Worm (Caenorhabditis elegans) whole organism, young adult: Measurements from ENCODE around the gene acr-2.
A peak's percentile ranks its signal among the peaks of the same experiment; 100 is the strongest.

Source experiments
- F37B4.10 ChIP-seq: fragments of 200-800 bp; sonication (Bioruptor generic); IDR thresholded peaks from 2 replicates; pipeline ENCODE4 v1.3.6; 2022; ENCODE audit warnings: missing genetic modification characterization, missing compliant biosample characterization
- F39B2.1 ChIP-seq: fragments of 200-800 bp; sonication (Bioruptor generic); IDR thresholded peaks from 2 replicates; pipeline ENCODE4 v1.3.6; 2022; ENCODE audit warnings: missing genetic modification reagents, missing genetic modification characterization, missing compliant biosample characterization
- F49E8.2 ChIP-seq: sonication (generic microtip); optimal IDR thresholded peaks from 3 replicates; lab custom pipeline; 2017; ENCODE audit warnings: missing genetic modification characterization, mild to moderate bottlenecking, missing compliant biosample characterization, antibody characterized with exemption, moderate library complexity; ENCODE audit not compliant: insufficient read depth
- F55B11.4 ChIP-seq: sonication (generic microtip); optimal IDR thresholded peaks from 2 replicates; lab custom pipeline; 2016; ENCODE audit warnings: missing compliant biosample characterization, missing genetic modification characterization, borderline replicate concordance; ENCODE audit not compliant: insufficient read depth
- K11D2.4 ChIP-seq: fragments of 200-800 bp; sonication (Bioruptor generic); IDR thresholded peaks from 2 replicates; pipeline ENCODE4 v1.3.6; 2022; ENCODE audit warnings: missing genetic modification reagents, missing genetic modification characterization, missing compliant biosample characterization
- K12H6.12 ChIP-seq: fragments of 200-800 bp; sonication (Bioruptor generic); optimal IDR thresholded peaks from 2 replicates; lab custom pipeline; 2018; ENCODE audit warnings: mild to moderate bottlenecking, missing genetic modification characterization, missing compliant biosample characterization
- Y53G8AR.9 ChIP-seq: fragments of 200-800 bp; sonication (Bioruptor generic); conservative IDR thresholded peaks from 2 replicates; pipeline ENCODE4 v1.3.6; 2022; ENCODE audit warnings: missing genetic modification reagents, missing genetic modification characterization, missing compliant biosample characterization
- ama-1 ChIP-seq, 3 experiments: fragments of 150-350 bp in 1 of 3; sonication (generic microtip) in 2 of 3; optimal IDR thresholded peaks; 2 replicates each; lab custom pipeline; 2014 to 2018; ENCODE audit warnings: missing biosample characterization in 2 of 3, missing genetic modification characterization in 2 of 3, missing genetic modification reagents in 2 of 3
- aptf-2 ChIP-seq: fragments of 200-800 bp; sonication (Bioruptor generic); conservative IDR thresholded peaks from 2 replicates; pipeline ENCODE4 v1.3.6; 2022; ENCODE audit warnings: missing genetic modification reagents, missing genetic modification characterization, missing compliant biosample characterization
- athp-1 ChIP-seq: sonication (generic microtip); optimal IDR thresholded peaks from 2 replicates; lab custom pipeline; 2017; ENCODE audit warnings: mild to moderate bottlenecking, missing genetic modification characterization, missing compliant biosample characterization
- attf-6 ChIP-seq: fragments of 200-800 bp; sonication (Bioruptor generic); IDR thresholded peaks from 2 replicates; pipeline ENCODE4 v1.3.6; 2022; ENCODE audit warnings: missing genetic modification reagents, missing genetic modification characterization, missing compliant biosample characterization
- bed-1 ChIP-seq: fragments of 200-800 bp; sonication (Bioruptor generic); IDR thresholded peaks from 2 replicates; pipeline ENCODE4 v1.3.6; 2022; ENCODE audit warnings: missing genetic modification reagents, missing genetic modification characterization, missing compliant biosample characterization
- ccch-3 ChIP-seq: fragments of 200-800 bp; sonication (Bioruptor generic); optimal IDR thresholded peaks from 2 replicates; lab custom pipeline; 2018; ENCODE audit warnings: mild to moderate bottlenecking, missing genetic modification characterization, missing compliant biosample characterization
- ceh-27 ChIP-seq: fragments of 200-800 bp; sonication (Bioruptor generic); optimal IDR thresholded peaks from 2 replicates; lab custom pipeline; 2018; ENCODE audit warnings: mild to moderate bottlenecking, missing genetic modification characterization, moderate library complexity, missing compliant biosample characterization
- ceh-40 ChIP-seq: fragments of 200-800 bp; sonication (Bioruptor generic); IDR thresholded peaks from 2 replicates; pipeline ENCODE4 v1.3.6; 2022; ENCODE audit warnings: missing genetic modification characterization, missing compliant biosample characterization
- ceh-58 ChIP-seq: fragments of 200-800 bp; sonication (Bioruptor generic); IDR thresholded peaks from 2 replicates; pipeline ENCODE4 v1.3.6; 2022; ENCODE audit warnings: missing genetic modification characterization, missing compliant biosample characterization
- ceh-79 ChIP-seq: sonication (generic microtip); optimal IDR thresholded peaks from 2 replicates; lab custom pipeline; 2017; ENCODE audit warnings: mild to moderate bottlenecking, missing genetic modification characterization, missing compliant biosample characterization
- fkh-3 ChIP-seq: sonication (generic microtip); optimal IDR thresholded peaks from 2 replicates; lab custom pipeline; 2016; ENCODE audit warnings: mild to moderate bottlenecking, missing genetic modification characterization, missing compliant biosample characterization
- him-1 ChIP-seq: sonication (generic microtip); optimal IDR thresholded peaks from 2 replicates; lab custom pipeline; 2016; ENCODE audit warnings: missing genotype, missing genetic modification reagents, missing genetic modification characterization, missing compliant biosample characterization
- hlh-26 ChIP-seq: fragments of 200-800 bp; sonication (Bioruptor generic); conservative IDR thresholded peaks from 2 replicates; pipeline ENCODE4 v1.3.6; 2022; ENCODE audit warnings: missing genetic modification reagents, missing genetic modification characterization, missing compliant biosample characterization
- hsf-1 ChIP-seq: fragments of 200-800 bp; sonication (Bioruptor generic); IDR thresholded peaks from 2 replicates; pipeline ENCODE4 v1.3.6; 2022; ENCODE audit warnings: missing genetic modification reagents, missing genetic modification characterization, missing compliant biosample characterization
- let-526 ChIP-seq: fragments of 200-800 bp; sonication (Bioruptor generic); IDR thresholded peaks from 2 replicates; pipeline ENCODE4 v1.3.6; 2022; ENCODE audit warnings: missing genetic modification reagents, missing genetic modification characterization, missing compliant biosample characterization
- let-607 ChIP-seq, 2 experiments: fragments of 200-800 bp in 1 of 2; sonication (Bioruptor generic) in 1 of 2; sonication (generic microtip) in 1 of 2; optimal IDR thresholded peaks; 2 replicates each; lab custom pipeline; 2016 to 2018; ENCODE audit warnings: mild to moderate bottlenecking in 2 of 2, missing compliant biosample characterization in 2 of 2, missing genetic modification characterization in 2 of 2, moderate library complexity in 2 of 2, missing genotype in 1 of 2
- lin-26 ChIP-seq: fragments of 200-800 bp; sonication (Bioruptor generic); IDR thresholded peaks from 2 replicates; pipeline ENCODE4 v1.3.6; 2022; ENCODE audit warnings: missing genetic modification reagents, missing genetic modification characterization, missing compliant biosample characterization
- lin-35 ChIP-seq, 3 experiments: fragments of 150-350 bp in 2 of 3; sonication (generic microtip) in 1 of 3; optimal IDR thresholded peaks; 2 replicates each; lab custom pipeline; 2014 to 2018; ENCODE audit warnings: missing biosample characterization in 3 of 3, missing genetic modification characterization in 3 of 3, missing genetic modification reagents in 3 of 3
- lsl-1 ChIP-seq: fragments of 200-800 bp; sonication (Bioruptor generic); optimal IDR thresholded peaks from 2 replicates; lab custom pipeline; 2018; ENCODE audit warnings: mild to moderate bottlenecking, missing genetic modification characterization, moderate library complexity, missing compliant biosample characterization
- madf-8 ChIP-seq: fragments of 200-800 bp; sonication (Bioruptor generic); conservative IDR thresholded peaks from 2 replicates; pipeline ENCODE4 v1.3.6; 2022; ENCODE audit warnings: missing genetic modification reagents, missing genetic modification characterization, missing compliant biosample characterization
- mcd-1 ChIP-seq: fragments of 200-800 bp; sonication (Bioruptor generic); IDR thresholded peaks from 2 replicates; pipeline ENCODE4 v1.3.6; 2022; ENCODE audit warnings: missing genetic modification reagents, missing genetic modification characterization, missing compliant biosample characterization
- mxl-1 ChIP-seq: sonication (generic microtip); optimal IDR thresholded peaks from 2 replicates; lab custom pipeline; 2016; ENCODE audit warnings: missing genetic modification characterization, missing compliant biosample characterization
- nfya-1 ChIP-seq: sonication (generic microtip); optimal IDR thresholded peaks from 2 replicates; lab custom pipeline; 2017; ENCODE audit warnings: antibody characterized with exemption, missing compliant biosample characterization, missing genetic modification characterization, borderline replicate concordance; ENCODE audit not compliant: insufficient read depth
- nfya-2 ChIP-seq: fragments of 200-800 bp; sonication (Bioruptor generic); IDR thresholded peaks from 2 replicates; pipeline ENCODE4 v1.3.6; 2022; ENCODE audit warnings: missing genetic modification reagents, missing genetic modification characterization, missing compliant biosample characterization
- nhr-90 ChIP-seq: sonication (generic microtip); optimal IDR thresholded peaks from 2 replicates; lab custom pipeline; 2016; ENCODE audit warnings: missing genotype, mild to moderate bottlenecking, missing genetic modification characterization, missing compliant biosample characterization
- pha-4 ChIP-seq: fragments of 150-350 bp; sonication (generic microtip); optimal IDR thresholded peaks from 2 replicates; lab custom pipeline; 2014; ENCODE audit warnings: missing biosample characterization, missing genetic modification reagents, missing genetic modification characterization
- rcor-1 ChIP-seq: fragments of 200-800 bp; sonication (Bioruptor generic); IDR thresholded peaks from 2 replicates; pipeline ENCODE4 v1.3.6; 2022; ENCODE audit warnings: missing genetic modification reagents, missing genetic modification characterization, missing compliant biosample characterization
- rec-8 ChIP-seq, 2 experiments: sonication (generic microtip); optimal IDR thresholded peaks; 2 replicates each; lab custom pipeline; 2016; ENCODE audit warnings: mild to moderate bottlenecking in 2 of 2, missing genetic modification characterization in 2 of 2, missing genetic modification reagents in 2 of 2, missing genotype in 2 of 2, missing biosample characterization in 1 of 2, missing compliant biosample characterization in 1 of 2, moderate library complexity in 1 of 2
- snpc-1.1 ChIP-seq: sonication (generic microtip); optimal IDR thresholded peaks from 2 replicates; lab custom pipeline; 2017; ENCODE audit warnings: missing genetic modification characterization, mild to moderate bottlenecking, missing compliant biosample characterization, antibody characterized with exemption, moderate library complexity, missing genotype, missing genetic modification reagents; ENCODE audit not compliant: insufficient read depth
- snpc-3.4 ChIP-seq: sonication (generic microtip); optimal IDR thresholded peaks from 2 replicates; lab custom pipeline; 2017; ENCODE audit warnings: missing genetic modification characterization, mild to moderate bottlenecking, missing compliant biosample characterization, antibody characterized with exemption, moderate library complexity, missing genotype, missing genetic modification reagents
- snpc-4 ChIP-seq, 5 experiments: fragments of 150-350 bp in 1 of 5; sonication (generic microtip) in 4 of 5; optimal IDR thresholded peaks; 2 replicates each; lab custom pipeline; 2014 to 2018; ENCODE audit warnings: missing genetic modification characterization in 5 of 5, missing biosample characterization in 3 of 5, antibody characterized with exemption in 2 of 5, mild to moderate bottlenecking in 2 of 5, missing compliant biosample characterization in 2 of 5, missing genotype in 2 of 5, moderate library complexity in 2 of 5, missing genetic modification reagents in 1 of 5
- tbp1 ChIP-seq: fragments of 200-800 bp; sonication (Bioruptor generic); optimal IDR thresholded peaks from 2 replicates; lab custom pipeline; 2018; ENCODE audit warnings: mild to moderate bottlenecking, missing genetic modification characterization, missing compliant biosample characterization
- tbx-9 ChIP-seq: sonication (generic microtip); optimal IDR thresholded peaks from 2 replicates; lab custom pipeline; 2016; ENCODE audit warnings: borderline replicate concordance, missing genetic modification characterization, inconsistent platforms, missing compliant biosample characterization
- tlf-1 ChIP-seq: fragments of 200-800 bp; sonication (Bioruptor generic); optimal IDR thresholded peaks from 2 replicates; lab custom pipeline; 2018; ENCODE audit warnings: mild to moderate bottlenecking, missing genetic modification characterization, missing compliant biosample characterization
- zfh-2 ChIP-seq: fragments of 200-800 bp; sonication (Bioruptor generic); conservative IDR thresholded peaks from 2 replicates; pipeline ENCODE4 v1.3.6; 2022; ENCODE audit warnings: missing genetic modification reagents, missing genetic modification characterization, missing compliant biosample characterization
- ztf-22 ChIP-seq: fragments of 200-800 bp; sonication (Bioruptor generic); optimal IDR thresholded peaks from 2 replicates; lab custom pipeline; 2018; ENCODE audit warnings: mild to moderate bottlenecking, missing genetic modification characterization, moderate library complexity, missing compliant biosample characterization
- ztf-6 ChIP-seq: fragments of 200-800 bp; sonication (Bioruptor generic); IDR thresholded peaks from 2 replicates; pipeline ENCODE4 v1.3.6; 2022; ENCODE audit warnings: missing genetic modification reagents, missing genetic modification characterization, missing compliant biosample characterization

Gene acr-2

DNA sequence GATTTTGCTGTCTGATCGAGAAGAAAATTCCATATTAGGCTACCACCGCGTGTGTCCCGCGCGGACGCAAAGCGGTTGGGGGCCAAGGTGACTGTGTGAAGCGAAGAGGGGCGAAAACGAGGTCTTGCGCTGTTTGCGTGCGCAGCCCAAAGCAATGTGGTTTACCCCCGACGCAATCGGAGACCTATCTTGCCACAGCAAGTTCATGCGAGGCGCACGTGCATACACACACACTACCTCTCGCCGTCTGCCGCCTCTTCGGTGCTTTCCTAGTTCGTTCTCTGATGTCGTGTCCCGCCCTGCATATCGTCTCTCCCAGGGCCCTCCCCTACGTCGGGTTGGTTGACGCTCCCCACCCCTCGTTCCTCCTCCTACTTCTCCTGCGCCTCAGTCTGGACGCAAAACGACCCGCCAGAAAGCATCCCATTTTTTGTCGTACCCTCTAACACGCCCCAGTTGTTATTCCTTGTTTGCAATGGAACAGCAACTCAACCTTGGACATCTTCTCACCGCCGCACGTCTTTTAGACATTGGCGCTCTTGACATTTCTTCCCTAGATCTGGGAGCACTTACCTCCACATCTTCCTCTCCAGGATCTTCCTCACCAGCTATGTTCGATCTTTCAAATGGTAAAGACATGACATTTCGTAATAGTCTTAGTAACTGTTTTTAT, 39.8 kb downstream of the acr-2 start, which contains the start of gene mdl-1 (continued):
- TF ChIP-seq zfh-2 (peak; percentile 98), ceh-79 (tag; lab: Kevin White, UChicago) (no peak), mxl-1 (tag; lab: Kevin White, UChicago) (no peak), madf-8 (no peak), ztf-22 (GFP tag; lab: Kevin White, UChicago) (peak; percentile 64), ccch-3 (no peak), pha-4 (tag; lab: Kevin White, UChicago) (peak; percentile 75), mcd-1 (GFP tag; lab: Robert Waterston, UW) (peak; percentile 70), let-526 (GFP tag; lab: Robert Waterston, UW) (0 out of 2 replicates have a peak, but pooled peaks have one; percentile 37), lin-35 (GFP tag; optimal IDR thresholded peaks at IDR 0.05; lab: Kevin White, UChicago) (peak in 1 of 3 experiments; percentile 14), F49E8.2 (no peak), ztf-6 (no peak), let-607 (tag; optimal IDR thresholded peaks at IDR 0.05; lab: Kevin White, UChicago) (peak in 1 of 2 experiments; percentile 28), tbp1 (peak; percentile 44), F37B4.10 (GFP tag; lab: Robert Waterston, UW) (no peak), F55B11.4 (tag; lab: Kevin White, UChicago) (no peak), athp-1 (no peak), snpc-4 (GFP tag; optimal IDR thresholded peaks at IDR 0.05; lab: Kevin White, UChicago) (peak; percentile 39), snpc-4 (tag; optimal IDR thresholded peaks at IDR 0.05; lab: Kevin White, UChicago) (peak in 3 of 4 experiments; percentile 10 to 23 (median 16)), nfya-1 (tag; lab: Kevin White, UChicago) (no peak), rcor-1 (peak; percentile 60), tbx-9 (no peak), ceh-58 (GFP tag; lab: Robert Waterston, UW) (no peak), K11D2.4 (GFP tag; lab: Robert Waterston, UW) (peak; percentile 69; the same call in 1 of the 2 replicates), bed-1 (GFP tag; lab: Robert Waterston, UW) (no peak), aptf-2 (GFP tag; lab: Robert Waterston, UW) (no peak), F39B2.1 (GFP tag; lab: Robert Waterston, UW) (no peak), nhr-90 (tag; lab: Kevin White, UChicago) (no peak), ceh-27 (GFP tag; lab: Kevin White, UChicago) (peak; percentile 87), ceh-40 (GFP tag; lab: Robert Waterston, UW) (0 out of 2 replicates have a peak, but pooled peaks have one; percentile 52), lin-26 (peak; percentile 33; the same call in 1 of the 2 replicates), attf-6 (GFP tag; lab: Robert Waterston, UW) (no peak), tlf-1 (GFP tag; lab: Kevin White, UChicago) (peak; percentile 66), rec-8 (tag; optimal IDR thresholded peaks at IDR 0.05; lab: Kevin White, UChicago) (no peak), hlh-26 (GFP tag; lab: Robert Waterston, UW) (no peak), hsf-1 (GFP tag; lab: Robert Waterston, UW) (no peak), ama-1 (optimal IDR thresholded peaks at IDR 0.05; lab: Kevin White, UChicago) (no peak), ama-1 (GFP tag; optimal IDR thresholded peaks at IDR 0.05; lab: Kevin White, UChicago) (no peak), snpc-3.4 (peak; percentile 6), lsl-1 (GFP tag; lab: Kevin White, UChicago) (no peak), nfya-2 (no peak), Y53G8AR.9 (0 out of 2 replicates have a peak, but pooled peaks have one; percentile 7), snpc-1.1 (no peak), fkh-3 (tag; lab: Kevin White, UChicago) (no peak), him-1 (tag; lab: Kevin White, UChicago) (no peak), K12H6.12 (peak; percentile 92)
